Worm (Caenorhabditis elegans) whole organism, L3 larva: ENCODE results near the gene F54D1.1.

Experiments used
- R02D3.7 ChIP-seq: fragments of 150-350 bp; optimal IDR thresholded peaks from 2 replicates; lab custom pipeline; 2014; ENCODE audit warnings: missing biosample characterization, missing genetic modification characterization
- ZK546.5 ChIP-seq: sonication (generic microtip); optimal IDR thresholded peaks from 2 replicates; lab custom pipeline; 2017; ENCODE audit warnings: missing biosample characterization, missing genetic modification characterization
- aly-2 ChIP-seq: fragments of 150-350 bp; optimal IDR thresholded peaks from 2 replicates; lab custom pipeline; 2014; ENCODE audit warnings: missing biosample characterization, missing genetic modification characterization
- ceh-16 ChIP-seq: sonication (generic microtip); optimal IDR thresholded peaks from 2 replicates; lab custom pipeline; 2017; ENCODE audit warnings: missing biosample characterization, missing genetic modification characterization
- ceh-82 ChIP-seq: fragments of 150-350 bp; optimal IDR thresholded peaks from 2 replicates; lab custom pipeline; 2014; ENCODE audit warnings: missing biosample characterization, missing genetic modification characterization
- daf-12 ChIP-seq: fragments of 150-350 bp; optimal IDR thresholded peaks from 2 replicates; lab custom pipeline; 2014; ENCODE audit warnings: missing biosample characterization, missing genetic modification reagents, missing genetic modification characterization
- egl-27 ChIP-seq: sonication (generic microtip); optimal IDR thresholded peaks from 4 replicates; lab custom pipeline; 2017; ENCODE audit warnings: missing biosample characterization, missing genetic modification reagents, missing genetic modification characterization
- egl-5 ChIP-seq: fragments of 150-350 bp; optimal IDR thresholded peaks from 2 replicates; lab custom pipeline; 2017; ENCODE audit warnings: missing biosample characterization, missing genetic modification reagents, missing genetic modification characterization, inconsistent platforms
- elt-1 ChIP-seq: fragments of 150-350 bp; optimal IDR thresholded peaks from 2 replicates; lab custom pipeline; 2014; ENCODE audit warnings: missing biosample characterization, missing genetic modification characterization
- elt-2 ChIP-seq: sonication (generic microtip); optimal IDR thresholded peaks from 2 replicates; lab custom pipeline; 2016; ENCODE audit warnings: missing genetic modification reagents, mild to moderate bottlenecking, missing genetic modification characterization, missing compliant biosample characterization
- eor-1 ChIP-seq, 2 experiments: fragments of 150-350 bp; optimal IDR thresholded peaks; 2 replicates each; lab custom pipeline; 2014 to 2018; ENCODE audit warnings: missing biosample characterization in 2 of 2, missing genetic modification characterization in 2 of 2
- fkh-10 ChIP-seq: sonication (generic microtip); optimal IDR thresholded peaks from 2 replicates; lab custom pipeline; 2017; ENCODE audit warnings: missing biosample characterization, missing genetic modification reagents, missing genetic modification characterization
- fkh-2 ChIP-seq: fragments of 150-350 bp; optimal IDR thresholded peaks from 2 replicates; lab custom pipeline; 2014; ENCODE audit warnings: missing biosample characterization, missing genetic modification reagents, missing genetic modification characterization
- fos-1 ChIP-seq: fragments of 150-350 bp; optimal IDR thresholded peaks from 2 replicates; lab custom pipeline; 2014; ENCODE audit warnings: missing biosample characterization, missing genetic modification characterization
- hmg-11 ChIP-seq: sonication (generic microtip); optimal IDR thresholded peaks from 2 replicates; lab custom pipeline; 2016; ENCODE audit warnings: missing genetic modification characterization, missing compliant biosample characterization
- jun-1 ChIP-seq: fragments of 150-350 bp; optimal IDR thresholded peaks from 2 replicates; lab custom pipeline; 2014; ENCODE audit warnings: missing biosample characterization, missing genetic modification reagents, missing genetic modification characterization
- lin-15B ChIP-seq: fragments of 150-350 bp; optimal IDR thresholded peaks from 2 replicates; lab custom pipeline; 2014; ENCODE audit warnings: missing biosample characterization, missing genetic modification characterization
- lin-39 ChIP-seq: fragments of 150-350 bp; optimal IDR thresholded peaks from 2 replicates; lab custom pipeline; 2018; ENCODE audit warnings: missing biosample characterization, missing genetic modification reagents, missing genetic modification characterization
- lsy-12 ChIP-seq: sonication (generic microtip); optimal IDR thresholded peaks from 2 replicates; lab custom pipeline; 2016; ENCODE audit warnings: mild to moderate bottlenecking, missing genetic modification characterization, missing compliant biosample characterization
- mdl-1 ChIP-seq: fragments of 150-350 bp; optimal IDR thresholded peaks from 2 replicates; lab custom pipeline; 2014; ENCODE audit warnings: missing biosample characterization, missing genetic modification characterization
- mml-1 ChIP-seq: fragments of 150-350 bp; sonication (generic microtip); optimal IDR thresholded peaks from 3 replicates; lab custom pipeline; 2014; ENCODE audit warnings: missing biosample characterization, missing genetic modification characterization
- nfya-1 ChIP-seq: sonication (generic microtip); optimal IDR thresholded peaks from 2 replicates; lab custom pipeline; 2017; ENCODE audit warnings: missing genetic modification characterization, mild to moderate bottlenecking, missing compliant biosample characterization, antibody characterized with exemption, moderate library complexity; ENCODE audit not compliant: insufficient read depth
- nhr-11 ChIP-seq: fragments of 150-350 bp; optimal IDR thresholded peaks from 2 replicates; lab custom pipeline; 2014; ENCODE audit warnings: missing biosample characterization, missing genetic modification characterization
- nhr-12 ChIP-seq: fragments of 150-350 bp; optimal IDR thresholded peaks from 2 replicates; lab custom pipeline; 2014; ENCODE audit warnings: missing biosample characterization, missing genetic modification characterization
- nhr-23 ChIP-seq: fragments of 150-350 bp; optimal IDR thresholded peaks from 2 replicates; lab custom pipeline; 2014; ENCODE audit warnings: missing biosample characterization, missing genetic modification reagents, missing genetic modification characterization
- nhr-237 ChIP-seq: fragments of 150-350 bp; optimal IDR thresholded peaks from 2 replicates; lab custom pipeline; 2014; ENCODE audit warnings: missing biosample characterization, missing genetic modification characterization
- nhr-43 ChIP-seq: sonication (generic microtip); optimal IDR thresholded peaks from 2 replicates; lab custom pipeline; 2016; ENCODE audit warnings: mild to moderate bottlenecking, missing genetic modification characterization, missing compliant biosample characterization; ENCODE audit not compliant: poor library complexity, severe bottlenecking
- pha-4 ChIP-seq: fragments of 150-350 bp; optimal IDR thresholded peaks from 2 replicates; lab custom pipeline; 2014; ENCODE audit warnings: missing biosample characterization, missing genetic modification reagents, missing genetic modification characterization
- sea-2 ChIP-seq: fragments of 150-350 bp; sonication (generic microtip); optimal IDR thresholded peaks from 4 replicates; lab custom pipeline; 2014; ENCODE audit warnings: missing biosample characterization, missing genetic modification reagents, missing genetic modification characterization
- skn-1 ChIP-seq: fragments of 150-350 bp; optimal IDR thresholded peaks from 2 replicates; lab custom pipeline; 2014; ENCODE audit warnings: missing biosample characterization, missing genetic modification characterization
- snpc-4 ChIP-seq: fragments of 150-350 bp; optimal IDR thresholded peaks from 2 replicates; lab custom pipeline; 2014; ENCODE audit warnings: missing biosample characterization, missing genetic modification characterization
- tbx-2 ChIP-seq: sonication (generic microtip); optimal IDR thresholded peaks from 2 replicates; lab custom pipeline; 2016; ENCODE audit warnings: mild to moderate bottlenecking, missing genetic modification characterization, missing compliant biosample characterization
- unc-39 ChIP-seq: sonication (generic microtip); optimal IDR thresholded peaks from 4 replicates; lab custom pipeline; 2017; ENCODE audit warnings: missing biosample characterization, missing genetic modification characterization
- unc-62 ChIP-seq: fragments of 150-350 bp; sonication (generic microtip); optimal IDR thresholded peaks from 4 replicates; lab custom pipeline; 2014; ENCODE audit warnings: missing biosample characterization, missing genetic modification reagents, missing genetic modification characterization
- ztf-11 ChIP-seq: fragments of 150-350 bp; optimal IDR thresholded peaks from 2 replicates; lab custom pipeline; 2014; ENCODE audit warnings: missing biosample characterization, missing genetic modification characterization
- ztf-4 ChIP-seq: fragments of 150-350 bp; optimal IDR thresholded peaks from 2 replicates; lab custom pipeline; 2014; ENCODE audit warnings: missing biosample characterization, missing genetic modification characterization

Gene F54D1.1

ce11 chrIV:11298154-11299086 is 36.8 kb downstream of the F54D1.1 start, which contains the start of the genes B0035.15 and dnj-1 (continued):
- TF ChIP-seq lin-15B (tag; lab: Kevin White, UChicago) (peak; percentile 73), nhr-43 (tag; lab: Kevin White, UChicago) (no peak), eor-1 (tag; optimal IDR thresholded peaks at IDR 0.05; lab: Kevin White, UChicago) (no peak), nfya-1 (tag; lab: Kevin White, UChicago) (peak; percentile 74), fos-1 (tag; lab: Kevin White, UChicago) (no peak), R02D3.7 (no peak)

- TF ChIP-seq daf-12 (no peak), fkh-10 (GFP tag; lab: Kevin White, UChicago) (no peak), nfya-1 (tag; lab: Kevin White, UChicago) (no peak), skn-1 (tag; lab: Kevin White, UChicago) (no peak), mdl-1 (tag; lab: Kevin White, UChicago) (no peak)
Observed at ce11 chrIV:11304970-11305369, 43.3 kb downstream of the F54D1.1 start.

- TF ChIP-seq elt-1 (tag; lab: Kevin White, UChicago), result no peak
- TF ChIP-seq elt-2 (tag; lab: Kevin White, UChicago), result peak; percentile 61
- TF ChIP-seq, all 47 proteins: peak for 1
Observed at ce11 chrIV:11306548-11306947, 44.9 kb downstream of the F54D1.1 start, which contains the start of gene B0035.13. Gene B0035.13, minus strand, starts transcription at chrIV:11306720.

ce11 chrIV:11307770-11308169 is 46.1 kb downstream of the F54D1.1 start:
- TF ChIP-seq lsy-12 (tag; lab: Kevin White, UChicago), result peak; percentile 42
- TF ChIP-seq nhr-23 (tag; lab: Kevin White, UChicago), result no peak
- no peak for TF ChIP-seq nfya-1 (tag; lab: Kevin White, UChicago)
- no peak for TF ChIP-seq unc-62 (GFP tag; lab: Kevin White, UChicago)
- TF ChIP-seq ztf-11 (tag; lab: Kevin White, UChicago), result no peak
- no peak for TF ChIP-seq tbx-2 (tag; lab: Kevin White, UChicago)
- TF ChIP-seq ztf-4 (tag; lab: Kevin White, UChicago), result no peak
- TF ChIP-seq jun-1 (tag; lab: Kevin White, UChicago), result no peak
- no peak for TF ChIP-seq fkh-2
- TF ChIP-seq egl-27, result no peak
- TF ChIP-seq pha-4 (tag; lab: Kevin White, UChicago), result peak; percentile 16
- no peak for TF ChIP-seq nhr-237 (tag; lab: Kevin White, UChicago)
- no peak for TF ChIP-seq fos-1 (tag; lab: Kevin White, UChicago)
- no peak for TF ChIP-seq nhr-12 (tag; lab: Kevin White, UChicago)
- TF ChIP-seq ceh-82 (tag; lab: Kevin White, UChicago), result no peak

ce11 chrIV:11310624-11311023 is 49.0 kb downstream of the F54D1.1 start, which contains the start of gene znf-207:
Gene znf-207, plus strand, starts transcription at chrIV:11310972.
- TF ChIP-seq skn-1 (tag; lab: Kevin White, UChicago) (no peak), nhr-23 (tag; lab: Kevin White, UChicago) (peak; percentile 2), fkh-10 (GFP tag; lab: Kevin White, UChicago) (peak; percentile 2), hmg-11 (tag; lab: Kevin White, UChicago) (peak; percentile 37), lin-39 (no peak), lin-15B (tag; lab: Kevin White, UChicago) (peak; percentile 30), sea-2 (GFP tag; lab: Kevin White, UChicago) (no peak), elt-1 (tag; lab: Kevin White, UChicago) (no peak), lsy-12 (tag; lab: Kevin White, UChicago) (no peak), snpc-4 (peak; percentile 26), ztf-4 (tag; lab: Kevin White, UChicago) (no peak), unc-39 (no peak), nhr-12 (tag; lab: Kevin White, UChicago) (no peak), daf-12 (no peak), mml-1 (tag; lab: Kevin White, UChicago) (no peak), ceh-82 (tag; lab: Kevin White, UChicago) (no peak), elt-2 (tag; lab: Kevin White, UChicago) (peak; percentile 7), ceh-16 (tag; lab: Kevin White, UChicago) (no peak), ZK546.5 (tag; lab: Kevin White, UChicago) (no peak), eor-1 (tag; optimal IDR thresholded peaks at IDR 0.05; lab: Kevin White, UChicago) (no peak), nhr-11 (tag; lab: Kevin White, UChicago) (no peak), aly-2 (tag; lab: Kevin White, UChicago) (no peak), pha-4 (tag; lab: Kevin White, UChicago) (peak; percentile 56), egl-5 (tag; lab: Kevin White, UChicago) (no peak), ztf-11 (tag; lab: Kevin White, UChicago) (no peak), nfya-1 (tag; lab: Kevin White, UChicago) (peak; percentile 59)
- TF ChIP-seq, all 47 proteins: peak for 8
